Worm (Caenorhabditis elegans) whole organism, early embryonic: Measurements from ENCODE around the gene scl-15.
"Not testable (repeated sequence)": the region's sequence is repeated elsewhere in the genome, so short reads cannot be mapped to it uniquely, and the experiment has no call there.

ENCODE experiments used
- B0310.2 ChIP-seq: sonication (generic microtip); optimal IDR thresholded peaks from 2 replicates; lab custom pipeline; 2016; ENCODE audit warnings: mild to moderate bottlenecking, missing genetic modification characterization, missing compliant biosample characterization
- F13C5.2 ChIP-seq: sonication (generic microtip); optimal IDR thresholded peaks from 2 replicates; lab custom pipeline; 2017; ENCODE audit warnings: mild to moderate bottlenecking, missing genetic modification characterization, inconsistent platforms, missing compliant biosample characterization
- aly-1 ChIP-seq: sonication (generic microtip); optimal IDR thresholded peaks from 2 replicates; lab custom pipeline; 2016; ENCODE audit warnings: missing genetic modification characterization, missing compliant biosample characterization
- ama-1 ChIP-seq: fragments of 150-350 bp; optimal IDR thresholded peaks from 2 replicates; lab custom pipeline; 2014
- ceh-13 ChIP-seq: fragments of 200-800 bp; sonication (Bioruptor generic); optimal IDR thresholded peaks from 2 replicates; lab custom pipeline; 2018; ENCODE audit warnings: mild to moderate bottlenecking, missing genetic modification characterization, missing compliant biosample characterization
- ceh-36 ChIP-seq: sonication (generic microtip); optimal IDR thresholded peaks from 2 replicates; lab custom pipeline; 2016; ENCODE audit warnings: missing genetic modification characterization, inconsistent platforms, missing compliant biosample characterization
- flt-1 ChIP-seq: fragments of 200-800 bp; sonication (Bioruptor generic); IDR thresholded peaks from 2 replicates; pipeline ENCODE4 v1.3.6; 2022; ENCODE audit warnings: missing genetic modification characterization, missing compliant biosample characterization
- pes-1 ChIP-seq: fragments of 200-800 bp; sonication (Bioruptor generic); IDR thresholded peaks from 2 replicates; pipeline ENCODE4 v1.3.6; 2022; ENCODE audit warnings: missing genetic modification reagents, missing genetic modification characterization, missing compliant biosample characterization
- tbx-37 ChIP-seq: fragments of 200-800 bp; sonication (Bioruptor generic); conservative IDR thresholded peaks from 2 replicates; pipeline ENCODE4 v1.3.6; 2022; ENCODE audit warnings: missing genetic modification reagents, missing genetic modification characterization, missing compliant biosample characterization
- tra-4 ChIP-seq: sonication (generic microtip); optimal IDR thresholded peaks from 2 replicates; lab custom pipeline; 2017; ENCODE audit warnings: missing genetic modification characterization, missing compliant biosample characterization

ce11 chrII:3290544-3290943 is 6.1 kb upstream of the scl-15 start, which contains the start of gene F39E9.14:
- TF ChIP-seq ama-1 (lab: Kevin White, UChicago); aly-1; tbx-37 (GFP tag; lab: Robert Waterston, UW); flt-1 (GFP tag; lab: Robert Waterston, UW); ceh-36; ceh-13 (GFP tag; lab: Kevin White, UChicago); tra-4; B0310.2 (tag; lab: Kevin White, UChicago); F13C5.2 (tag; lab: Kevin White, UChicago); pes-1 (GFP tag; lab: Robert Waterston, UW): not testable (repeated sequence)
